Worm (Caenorhabditis elegans): Measurements from ENCODE around the gene nhr-86.

- TF ChIP-seq hlh-13 (GFP tag; optimal IDR thresholded peaks at IDR 0.05) (no peak), tbx-2 (tag; optimal IDR thresholded peaks at IDR 0.05) (no peak), rnt-1 (tag; optimal IDR thresholded peaks at IDR 0.05) (no peak), gmeb-2 (tag; optimal IDR thresholded peaks at IDR 0.05) (no peak), pha-4 (tag; optimal IDR thresholded peaks at IDR 0.05) (no peak), tbx-7 (tag; optimal IDR thresholded peaks at IDR 0.05) (no peak), hlh-30 (tag; optimal IDR thresholded peaks at IDR 0.05; ENCODE audit: insufficient read depth) (no peak), ama-1 (optimal IDR thresholded peaks at IDR 0.05) (no peak), sox-4 (tag; optimal IDR thresholded peaks at IDR 0.05) (no peak), T23F11.4 (GFP tag; optimal IDR thresholded peaks at IDR 0.05) (no peak), lin-11 (tag; optimal IDR thresholded peaks at IDR 0.05) (no peak), pax-1 (tag; optimal IDR thresholded peaks at IDR 0.05) (no peak), sdc-2 (tag; optimal IDR thresholded peaks at IDR 0.05) (no peak), ceh-14 (tag; optimal IDR thresholded peaks at IDR 0.05) (no peak)
Observed at ce11 chrV:2083869-2084268, 17.2 kb upstream of the nhr-86 start.

All from whole organism, late embryonic.